Worm (Caenorhabditis elegans) whole organism, L4/young adult: ENCODE results near the gene cdk-11.2.

Experiments used
- W03F9.2 ChIP-seq: fragments of 150-350 bp; optimal IDR thresholded peaks from 2 replicates; lab custom pipeline; 2014; ENCODE audit warnings: missing biosample characterization, missing genetic modification characterization
- dao-5 ChIP-seq: sonication (generic microtip); optimal IDR thresholded peaks from 2 replicates; lab custom pipeline; 2016; ENCODE audit warnings: missing genotype, missing genetic modification characterization, moderate library complexity, missing compliant biosample characterization
- him-1 ChIP-seq: sonication (generic microtip); optimal IDR thresholded peaks from 2 replicates; lab custom pipeline; 2016; ENCODE audit warnings: missing genotype, missing genetic modification reagents, missing genetic modification characterization, missing compliant biosample characterization

Gene cdk-11.2

ce11 chrX:10419743-10420142, at the start of gene cdk-11.2:
Gene cdk-11.2 (minus strand): TSS chrX:10419765.
- no peak for TF ChIP-seq him-1

- TF ChIP-seq him-1 = no peak
- no peak for TF ChIP-seq W03F9.2
- TF ChIP-seq dao-5 (tag; lab: Kevin White, UChicago) = no peak
Measured at ce11 chrX:10463542-10463941, 44.0 kb upstream of the cdk-11.2 start, which contains the start of gene C39B10.1. Gene C39B10.1 (minus strand): TSS chrX:10463642.

ce11 chrX:10462391-10462790, 42.8 kb upstream of the cdk-11.2 start:
- TF ChIP-seq dao-5 (tag; lab: Kevin White, UChicago) = no peak
- no peak for TF ChIP-seq him-1
- TF ChIP-seq W03F9.2 = no peak

ce11 chrX:10453960-10454359, 34.4 kb upstream of the cdk-11.2 start, which contains the start of gene lgc-41:
Gene lgc-41 (plus strand): TSS chrX:10454260.
- TF ChIP-seq him-1 (no peak), W03F9.2 (no peak), dao-5 (tag; lab: Kevin White, UChicago) (no peak)

DNA sequence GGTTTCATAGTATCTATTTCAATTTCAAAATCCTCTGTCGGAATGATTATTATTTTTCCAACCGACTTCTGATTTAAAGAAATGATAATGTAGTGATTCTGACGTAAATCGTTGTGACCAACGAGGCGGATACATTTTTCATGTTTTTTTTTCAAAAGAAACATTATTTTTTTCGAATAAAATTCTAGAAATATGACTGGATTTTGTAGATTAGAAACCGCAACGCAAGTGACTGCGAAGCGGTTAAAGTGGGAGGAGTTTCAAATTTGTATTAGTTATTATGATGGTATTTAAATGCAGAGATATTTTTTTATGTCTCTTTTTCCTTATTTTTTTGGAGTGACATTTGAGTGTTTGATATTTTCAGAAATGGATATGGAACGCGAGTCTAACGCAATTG, 27.4 kb upstream of the cdk-11.2 start, which contains the start of gene C39B10.5:
C39B10.5 (plus strand) TSS at position 362 of the 400 bp plus-strand sequence.
- TF ChIP-seq dao-5 (tag; lab: Kevin White, UChicago) (no peak), him-1 (no peak), W03F9.2 (no peak)

ce11 chrX:10444705-10445104, 25.1 kb upstream of the cdk-11.2 start, which contains the start of gene C39B10.4:
Gene C39B10.4 (plus strand): TSS chrX:10445005.
- TF ChIP-seq him-1 = no peak
- TF ChIP-seq dao-5 (tag; lab: Kevin White, UChicago) = no peak
- TF ChIP-seq W03F9.2 = no peak

ce11 chrX:10443836-10444235, 24.3 kb upstream of the cdk-11.2 start, which contains the start of gene C39B10.3:
Gene C39B10.3 (plus strand): TSS chrX:10444136.
- no peak for TF ChIP-seq W03F9.2
- no peak for TF ChIP-seq dao-5 (tag; lab: Kevin White, UChicago)
- TF ChIP-seq him-1 = no peak

DNA sequence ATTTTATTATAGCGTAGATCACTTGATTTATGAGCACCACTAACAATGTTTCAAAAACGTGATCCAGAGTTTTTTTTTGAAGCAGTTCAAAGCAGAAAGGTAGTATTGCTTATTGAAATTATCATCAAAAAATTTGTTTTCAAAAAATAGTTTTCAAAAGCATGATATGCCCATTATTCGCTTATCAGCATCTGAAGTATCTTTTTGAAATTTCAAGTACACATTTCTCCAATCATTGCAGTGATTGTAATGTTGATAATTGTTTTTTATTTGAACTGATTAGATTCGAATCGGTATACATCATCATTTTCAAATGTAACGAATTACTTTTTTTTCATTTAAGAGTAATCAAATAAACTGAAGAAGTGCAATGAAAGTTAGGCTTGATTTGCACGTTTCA, 21.2 kb upstream of the cdk-11.2 start:
- no peak for TF ChIP-seq dao-5 (tag; lab: Kevin White, UChicago)
- TF ChIP-seq him-1 = no peak
- no peak for TF ChIP-seq W03F9.2

DNA sequence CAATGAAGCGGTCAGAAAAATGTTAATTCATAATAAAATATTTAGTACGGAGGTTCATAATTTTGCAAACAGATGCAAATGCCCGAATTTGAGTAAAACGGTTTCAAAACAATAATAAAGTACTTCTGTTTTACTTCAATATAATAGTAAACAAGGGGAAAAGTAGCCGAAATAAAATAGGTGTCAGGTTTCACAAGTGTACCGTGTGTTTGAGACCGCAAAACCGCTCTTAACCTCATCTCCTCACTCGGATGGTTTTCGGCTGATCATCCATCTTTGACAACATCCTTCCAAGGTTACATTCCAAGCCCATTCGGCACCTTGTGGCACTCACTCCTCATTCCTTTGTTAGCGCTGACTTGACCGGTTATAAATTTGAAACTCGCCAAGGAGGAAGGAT, 17.9 kb upstream of the cdk-11.2 start:
- TF ChIP-seq dao-5 (tag; lab: Kevin White, UChicago) (no peak), him-1 (no peak), W03F9.2 (no peak)

DNA sequence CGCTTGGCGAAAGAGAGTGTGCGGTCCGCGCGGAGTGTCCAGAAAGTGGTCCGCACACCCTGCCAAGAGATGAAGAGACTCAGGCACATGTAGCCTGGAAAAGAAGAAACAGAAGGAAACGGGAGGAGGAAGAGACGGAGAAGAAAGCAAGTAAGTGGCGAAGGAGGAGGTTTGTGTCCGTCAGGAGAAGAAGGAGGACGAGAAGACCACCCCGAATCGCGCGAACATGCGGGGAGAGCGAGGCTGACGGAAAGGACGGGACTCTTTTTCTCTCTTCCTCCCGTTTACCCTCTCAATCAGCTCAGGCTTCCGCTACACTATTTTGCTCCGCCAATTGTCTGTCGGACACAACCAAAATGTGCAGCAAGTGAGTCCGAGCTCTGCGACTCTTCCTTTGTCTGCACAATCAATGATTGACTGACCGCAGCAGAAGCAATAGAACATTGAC, 16.0 kb upstream of the cdk-11.2 start:
- TF ChIP-seq W03F9.2 (no peak), him-1 (peak; percentile 64)

ce11 chrX:10433863-10434262, 14.3 kb upstream of the cdk-11.2 start:
- TF ChIP-seq dao-5 (tag; lab: Kevin White, UChicago) = no peak
- TF ChIP-seq W03F9.2 = no peak
- TF ChIP-seq him-1 = no peak

DNA sequence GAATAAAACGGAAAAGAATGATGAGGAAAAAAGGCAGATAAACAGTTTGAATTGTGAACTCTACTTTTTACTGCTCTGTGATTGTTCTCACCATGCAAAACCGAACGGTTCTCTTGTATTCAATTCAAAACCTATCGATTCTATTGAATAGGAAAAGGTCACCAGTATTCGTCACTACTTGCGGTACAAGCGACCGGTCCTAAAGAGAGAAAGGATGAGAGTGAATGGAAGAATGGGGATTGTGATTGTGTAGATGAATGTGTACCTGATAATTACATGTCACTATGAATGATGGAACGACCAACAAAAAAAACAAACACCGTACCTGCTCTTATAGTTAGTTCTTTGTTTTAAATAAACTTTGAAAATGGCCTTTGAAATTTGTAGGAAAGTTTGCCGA, 13.2 kb upstream of the cdk-11.2 start:
- no peak for TF ChIP-seq him-1
- no peak for TF ChIP-seq dao-5 (tag; lab: Kevin White, UChicago)
- no peak for TF ChIP-seq W03F9.2

- no peak for TF ChIP-seq him-1
- TF ChIP-seq dao-5 (tag; lab: Kevin White, UChicago) = no peak
- no peak for TF ChIP-seq W03F9.2
Measured at ce11 chrX:10430866-10431265, 11.3 kb upstream of the cdk-11.2 start.

- TF ChIP-seq dao-5 (tag; lab: Kevin White, UChicago) (no peak), him-1 (no peak), W03F9.2 (no peak)
Measured at ce11 chrX:10429203-10429602, 9.6 kb upstream of the cdk-11.2 start.

DNA sequence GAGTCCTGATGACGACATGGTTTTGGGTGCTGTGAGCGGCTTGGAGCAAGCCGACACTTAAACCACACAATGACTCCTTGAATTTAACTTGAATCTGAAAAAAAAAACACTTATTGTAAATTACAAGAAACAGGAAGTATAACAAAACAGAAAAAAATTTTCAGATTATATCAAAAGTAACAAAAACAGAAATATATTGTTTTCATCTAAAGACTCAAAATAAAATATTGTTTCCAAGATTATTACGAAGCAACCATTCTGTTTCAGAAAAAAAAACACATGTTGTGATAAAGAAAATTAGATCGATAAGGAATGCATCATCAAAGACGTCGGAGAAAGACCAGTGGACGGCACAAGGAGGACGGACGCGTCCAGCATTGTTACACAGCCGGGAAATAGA, 9.0 kb upstream of the cdk-11.2 start, which contains the start of gene mig-15:
mig-15 (minus strand) TSS at position 101 of the 400 bp plus-strand sequence.
- TF ChIP-seq dao-5 (tag; lab: Kevin White, UChicago) = no peak
- no peak for TF ChIP-seq him-1
- no peak for TF ChIP-seq W03F9.2

ce11 chrX:10428109-10428508, 8.5 kb upstream of the cdk-11.2 start:
- no peak for TF ChIP-seq dao-5 (tag; lab: Kevin White, UChicago)
- TF ChIP-seq him-1 = no peak
- no peak for TF ChIP-seq W03F9.2
